Worm (Caenorhabditis elegans) whole organism, dauer: ENCODE data around the gene ttr-5.

ENCODE experiments used
- unc-62 ChIP-seq: sonication (generic microtip); optimal IDR thresholded peaks from 2 replicates; lab custom pipeline; 2017; ENCODE audit warnings: missing biosample characterization, missing genetic modification reagents, missing genetic modification characterization

The ttr-5 gene

ce11 chrIII:9327910-9328309 is 2.2 kb upstream of the ttr-5 start:
- no peak for TF ChIP-seq unc-62

DNA sequence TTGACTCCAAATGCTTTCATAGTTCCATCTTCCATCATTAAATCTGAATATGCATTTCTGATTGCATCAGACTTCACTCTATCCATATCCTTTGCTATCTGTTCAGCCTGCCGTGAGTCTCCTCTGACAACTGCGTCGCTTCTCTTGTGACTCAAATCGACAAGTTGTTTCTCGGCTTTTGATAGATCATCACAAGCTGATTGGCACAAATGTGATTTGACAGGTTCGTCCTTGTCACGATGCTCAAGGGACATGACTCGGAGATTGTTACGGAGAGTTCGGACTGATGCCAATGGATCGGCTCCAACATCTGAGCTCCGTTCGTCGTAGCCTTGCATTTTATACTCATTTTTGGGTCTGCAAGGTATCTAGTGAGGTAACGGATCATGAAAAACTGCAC is 1.4 kb upstream of the ttr-5 start:
- TF ChIP-seq unc-62, result no peak

ce11 chrIII:9329266-9329665 is 850 bp upstream of the ttr-5 start, which contains the start of gene C40H1.3:
C40H1.3 (minus strand) TSS chrIII:9329366.
- no peak for TF ChIP-seq unc-62

ce11 chrIII:9331084-9331564 is 1.0 kb downstream of the ttr-5 start, which contains the start of gene ufc-1:
ufc-1 (plus strand) TSS chrIII:9331514.
- TF ChIP-seq unc-62, result no peak

ce11 chrIII:9334174-9334573 is 4.1 kb downstream of the ttr-5 start, which contains the start of gene elo-4:
elo-4 (minus strand) TSS chrIII:9334274.
- no peak for TF ChIP-seq unc-62

DNA sequence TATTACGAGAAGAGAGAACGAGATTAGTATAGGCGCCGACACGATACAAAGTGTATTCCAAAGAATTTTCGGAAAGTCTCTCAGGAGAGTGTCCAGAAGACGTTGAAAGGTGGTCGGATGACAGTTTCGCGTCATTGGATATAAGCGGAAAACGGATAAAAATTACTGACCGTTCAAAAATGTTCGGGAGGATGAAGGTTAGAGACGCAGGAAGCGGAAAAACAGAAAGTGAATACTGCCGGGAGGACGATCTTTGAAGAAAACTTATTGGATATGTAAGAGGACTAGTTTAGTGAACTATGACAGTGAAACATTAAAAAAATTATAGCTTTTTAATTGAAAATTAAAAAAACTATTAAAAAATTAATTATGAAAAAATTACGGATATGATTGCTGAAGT is 5.0 kb downstream of the ttr-5 start:
- no peak for TF ChIP-seq unc-62

DNA sequence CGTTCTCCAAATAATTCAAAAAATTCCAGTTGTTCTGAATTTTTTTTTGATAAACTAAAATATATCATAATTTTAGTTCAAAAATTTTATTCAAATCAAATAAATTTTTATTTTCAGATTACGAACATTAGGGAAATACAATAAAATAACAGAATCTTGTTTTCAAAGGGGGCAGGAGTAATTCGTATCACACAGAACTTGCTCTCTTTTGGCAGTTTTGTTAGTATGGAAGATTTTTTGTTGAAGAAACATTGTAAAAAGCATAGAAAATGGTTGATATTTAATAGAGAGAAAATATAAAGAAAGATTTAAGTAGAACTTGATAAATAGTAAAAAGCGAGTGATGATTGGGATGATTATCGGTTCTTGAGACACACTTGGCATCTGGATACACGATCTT is 6.7 kb downstream of the ttr-5 start:
- TF ChIP-seq unc-62, result no peak

ce11 chrIII:9337968-9338367 is 7.9 kb downstream of the ttr-5 start:
- no peak for TF ChIP-seq unc-62

DNA sequence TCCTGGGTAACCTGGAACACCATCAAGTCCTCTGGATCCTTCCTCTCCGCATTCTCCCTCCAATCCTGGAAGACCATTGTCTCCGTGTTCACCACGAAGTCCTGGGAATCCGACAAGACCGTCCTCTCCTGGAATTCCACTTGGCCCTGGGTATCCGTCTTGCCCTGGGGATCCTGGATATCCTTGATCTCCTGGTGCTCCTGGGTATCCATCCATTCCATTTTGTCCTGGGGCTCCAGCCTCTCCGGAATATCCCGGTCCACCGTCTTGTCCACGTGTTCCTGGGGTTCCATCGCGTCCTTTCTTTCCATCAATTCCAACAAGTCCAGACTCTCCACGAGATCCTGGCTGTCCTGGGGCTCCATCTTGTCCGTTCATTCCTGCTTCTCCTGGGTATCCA is 9.9 kb downstream of the ttr-5 start:
- TF ChIP-seq unc-62, result no peak

DNA sequence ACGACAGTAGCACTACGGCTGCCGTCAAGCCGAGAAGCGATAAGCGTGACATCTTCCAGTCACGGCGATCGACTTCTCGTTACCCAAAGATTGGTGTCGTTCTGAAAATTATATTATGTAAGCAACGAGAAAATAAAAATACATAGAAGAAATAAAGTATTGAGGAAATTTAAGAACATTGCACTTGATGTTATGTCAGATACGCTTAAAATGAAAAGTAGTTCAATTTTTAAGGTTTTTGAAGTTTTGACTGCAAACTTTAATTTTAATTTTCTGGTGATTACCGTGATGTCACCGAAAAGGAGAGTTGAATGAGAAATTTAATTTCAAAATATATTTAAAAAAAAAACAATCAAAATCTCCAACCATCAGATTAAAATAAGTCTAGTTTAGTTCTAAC is 14.2 kb downstream of the ttr-5 start, which contains the start of gene emb-9:
TSS of gene emb-9 (minus strand) at position 101 of the 400 bp plus-strand sequence.
- no peak for TF ChIP-seq unc-62

DNA sequence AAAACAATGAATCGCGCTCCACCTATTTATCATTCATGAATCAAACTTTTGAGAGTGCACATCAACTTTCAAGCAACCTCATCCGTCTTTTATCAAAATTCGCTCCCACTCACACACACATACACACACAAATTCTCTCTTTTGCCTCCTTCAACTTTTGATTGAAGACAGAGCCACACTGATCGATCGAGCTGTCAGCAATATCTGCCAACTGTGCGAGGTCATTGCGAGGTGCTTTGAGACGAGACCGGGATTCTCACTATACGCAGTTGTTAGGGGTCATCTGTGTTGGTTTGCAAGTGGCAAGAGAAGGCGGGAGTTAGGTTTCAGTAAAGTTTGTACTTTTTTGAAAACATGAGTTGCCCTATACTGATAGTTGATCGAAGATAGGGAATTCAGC is 16.0 kb downstream of the ttr-5 start:
- no peak for TF ChIP-seq unc-62

DNA sequence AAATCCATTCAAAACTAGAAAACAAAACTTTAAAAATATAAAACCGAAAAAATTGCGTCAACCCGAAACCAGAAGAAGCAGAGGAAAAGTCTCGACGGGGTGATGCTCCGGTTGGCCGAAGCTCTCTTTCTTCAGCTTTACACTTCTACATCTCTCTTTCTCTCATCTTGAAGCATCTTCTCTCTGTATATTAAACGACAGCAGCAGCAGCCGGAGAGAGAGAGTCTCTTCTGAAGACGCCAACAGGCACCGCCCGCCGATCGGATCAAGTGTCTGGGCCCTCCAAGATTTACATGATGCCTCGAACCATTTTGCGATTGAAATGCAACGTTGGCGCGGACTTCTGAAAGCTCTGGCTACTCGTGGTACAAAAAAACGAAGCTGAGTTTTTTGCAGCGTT is 16.6 kb downstream of the ttr-5 start:
- TF ChIP-seq unc-62, result no peak

DNA sequence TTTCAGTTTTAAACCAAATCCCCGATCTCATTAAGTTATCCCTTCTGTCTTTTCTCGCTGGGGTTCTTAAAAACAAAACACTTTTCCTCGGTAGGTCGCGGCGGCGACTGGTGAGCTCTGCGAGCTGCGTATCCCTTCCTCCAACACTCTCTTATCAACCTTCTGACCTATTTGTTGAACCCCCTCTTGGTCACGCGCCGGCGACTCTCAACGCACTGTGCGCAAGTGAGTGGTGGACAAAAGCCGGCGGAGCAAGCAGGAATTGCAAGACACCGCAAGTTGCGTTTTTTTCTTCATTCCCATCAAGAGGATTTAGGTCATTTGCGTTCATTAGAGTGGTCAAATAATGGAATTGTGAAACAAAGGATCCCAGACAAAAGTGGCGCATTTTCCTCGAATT is 23.7 kb downstream of the ttr-5 start:
- no peak for TF ChIP-seq unc-62

ce11 chrIII:9355412-9355969 is 25.4 kb downstream of the ttr-5 start, which contains the start of gene chtb-1:
chtb-1 (minus strand) TSS chrIII:9355462.
- TF ChIP-seq unc-62, result no peak

DNA sequence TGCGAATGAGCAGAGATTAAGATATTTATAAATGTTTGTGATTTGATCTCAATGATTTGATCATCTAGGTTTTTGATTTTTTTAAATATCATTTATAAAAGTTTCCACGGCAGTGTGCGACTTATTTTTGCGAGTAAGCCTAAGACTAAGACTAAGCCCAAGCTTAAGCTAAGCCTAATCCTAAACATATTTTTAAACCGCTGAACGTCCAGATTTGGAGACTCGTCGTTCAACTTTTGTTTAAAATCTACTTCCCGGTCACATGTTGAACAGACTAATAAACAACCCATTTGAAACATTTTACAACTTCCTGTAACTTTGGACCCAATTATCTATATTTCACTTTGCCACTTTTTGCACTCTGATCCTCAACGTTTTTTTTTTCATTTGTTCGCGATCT is 28.9 kb downstream of the ttr-5 start, which contains the start of gene K04H4.5:
TSS of gene K04H4.5 (plus strand) at position 301 of the 400 bp plus-strand sequence.
- TF ChIP-seq unc-62, result no peak

DNA sequence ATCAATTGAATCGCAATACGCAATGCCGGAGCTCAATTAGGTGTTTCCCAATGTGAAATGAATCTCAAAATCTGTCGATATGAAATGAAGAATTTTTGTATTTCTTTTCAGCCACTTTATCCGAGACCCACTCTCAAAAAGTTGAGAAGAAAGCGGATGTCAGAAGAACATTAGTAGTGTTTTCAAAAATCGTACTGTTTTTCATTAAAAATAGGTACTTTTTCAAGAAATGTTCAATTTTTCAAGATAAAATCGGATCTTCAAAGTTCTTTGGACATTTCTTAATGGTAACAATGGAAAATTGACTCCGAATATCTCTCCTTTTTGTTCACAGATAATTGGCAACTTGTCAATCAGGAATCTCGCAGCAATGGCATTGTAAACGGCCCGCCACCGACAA is 31.1 kb downstream of the ttr-5 start, which contains the start of gene flp-25:
TSS of gene flp-25 (plus strand) at position 301 of the 400 bp plus-strand sequence.
- no peak for TF ChIP-seq unc-62

ce11 chrIII:9366376-9366775 is 36.3 kb downstream of the ttr-5 start:
- no peak for TF ChIP-seq unc-62

- TF ChIP-seq unc-62, result no peak
Measured at ce11 chrIII:9366971-9367370, 36.9 kb downstream of the ttr-5 start, which contains the start of gene crn-6. crn-6 (plus strand) TSS chrIII:9367271.

DNA sequence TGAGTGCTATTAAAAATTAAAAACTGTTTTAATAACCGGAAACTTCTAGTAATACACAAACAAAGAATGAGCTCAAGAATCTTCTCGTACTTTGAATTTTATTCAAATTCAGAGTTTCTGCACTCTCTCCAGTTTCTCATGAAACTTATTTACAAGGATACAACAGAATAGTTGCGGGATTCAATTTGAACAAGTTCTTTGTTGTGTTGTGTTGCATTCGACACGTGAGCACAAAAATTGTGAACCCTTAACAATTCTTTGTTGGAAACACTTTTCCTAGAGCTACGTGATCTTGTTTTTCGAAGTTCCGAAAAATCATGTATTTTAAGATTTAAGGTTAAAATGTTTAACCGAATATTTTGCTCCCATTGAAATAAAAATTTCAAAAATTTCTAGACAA is 43.7 kb downstream of the ttr-5 start:
- TF ChIP-seq unc-62, result no peak
